Worm (Caenorhabditis elegans) whole organism, early embryonic: Measurements from ENCODE around the gene fbxb-102.

Source experiments
- F13C5.2 ChIP-seq: sonication (generic microtip); optimal IDR thresholded peaks from 2 replicates; lab custom pipeline; 2017; ENCODE audit warnings: mild to moderate bottlenecking, missing genetic modification characterization, inconsistent platforms, missing compliant biosample characterization
- aly-1 ChIP-seq: sonication (generic microtip); optimal IDR thresholded peaks from 2 replicates; lab custom pipeline; 2016; ENCODE audit warnings: missing genetic modification characterization, missing compliant biosample characterization
- ama-1 ChIP-seq: fragments of 150-350 bp; optimal IDR thresholded peaks from 2 replicates; lab custom pipeline; 2014
- flt-1 ChIP-seq: fragments of 200-800 bp; sonication (Bioruptor generic); IDR thresholded peaks from 2 replicates; pipeline ENCODE4 v1.3.6; 2022; ENCODE audit warnings: missing genetic modification characterization, missing compliant biosample characterization
- hmbx-1 ChIP-seq: sonication (generic microtip); optimal IDR thresholded peaks from 2 replicates; lab custom pipeline; 2016; ENCODE audit warnings: mild to moderate bottlenecking, missing genetic modification characterization, missing compliant biosample characterization
- hmg-4 ChIP-seq: fragments of 200-800 bp; sonication (Bioruptor generic); optimal IDR thresholded peaks from 2 replicates; lab custom pipeline; 2018; ENCODE audit warnings: mild to moderate bottlenecking, missing genetic modification characterization, missing compliant biosample characterization
- sea-1 ChIP-seq: fragments of 200-800 bp; sonication (Bioruptor generic); conservative IDR thresholded peaks from 2 replicates; pipeline ENCODE4 v1.3.6; 2022; ENCODE audit warnings: missing genetic modification characterization, missing compliant biosample characterization
- tbx-11 ChIP-seq: fragments of 200-800 bp; sonication (Bioruptor generic); IDR thresholded peaks from 2 replicates; pipeline ENCODE4 v1.3.6; 2022; ENCODE audit warnings: missing genetic modification characterization, missing compliant biosample characterization
- tra-4 ChIP-seq: sonication (generic microtip); optimal IDR thresholded peaks from 2 replicates; lab custom pipeline; 2017; ENCODE audit warnings: missing genetic modification characterization, missing compliant biosample characterization

DNA sequence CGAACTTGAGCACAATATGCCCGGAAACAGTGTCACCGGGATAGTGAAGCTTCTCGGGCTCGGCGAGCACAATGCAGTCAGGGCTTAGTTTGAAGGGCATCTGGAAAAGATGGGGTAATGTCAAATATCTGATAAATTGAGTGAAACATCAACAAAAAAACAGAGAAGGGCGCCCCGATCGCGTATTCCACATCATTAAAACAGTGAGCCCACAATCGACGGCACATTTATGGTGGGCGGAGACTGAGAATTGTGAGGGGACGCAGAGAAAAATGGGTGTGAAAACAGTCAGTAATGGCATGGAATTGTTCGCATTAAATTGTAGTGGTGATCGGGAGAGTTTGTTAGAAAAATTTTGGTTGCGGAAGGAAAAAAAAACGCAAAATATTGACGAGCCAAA lies 1.9 kb upstream of the fbxb-102 start, which contains the start of gene arrd-9:
- TF ChIP-seq ama-1 (lab: Kevin White, UChicago): no peak
- TF ChIP-seq tra-4 (tag; lab: Kevin White, UChicago): no peak
- no peak for TF ChIP-seq hmbx-1 (tag; lab: Kevin White, UChicago)
- TF ChIP-seq flt-1: no peak
- TF ChIP-seq tbx-11 (GFP tag; lab: Robert Waterston, UW): no peak
- TF ChIP-seq F13C5.2 (tag; lab: Kevin White, UChicago): no peak
- TF ChIP-seq aly-1: no peak
- no peak for TF ChIP-seq hmg-4 (GFP tag; lab: Kevin White, UChicago)
- no peak for TF ChIP-seq sea-1
